Fruit fly (Drosophila melanogaster) whole organism, embryonic: ENCODE measurements around the gene CG10280.

Experiments used
- BtbVII ChIP-seq: fragments of 200-800 bp; sonication (Bioruptor generic); optimal IDR thresholded peaks from 3 replicates; lab custom pipeline; 2017; ENCODE audit warnings: missing biosample characterization, mild to moderate bottlenecking, missing genetic modification characterization
- CG1024 ChIP-seq: fragments of 200-800 bp; sonication (Bioruptor generic); IDR thresholded peaks from 2 replicates; pipeline ENCODE4 v1.3.6; 2022; ENCODE audit warnings: missing biosample characterization, missing genetic modification characterization
- CG10979 ChIP-seq: fragments of 200-800 bp; sonication (Bioruptor generic); optimal IDR thresholded peaks from 2 replicates; lab custom pipeline; 2018; ENCODE audit warnings: missing biosample characterization, mild to moderate bottlenecking, missing genetic modification characterization, moderate library complexity
- CG11085 ChIP-seq: fragments of 200-800 bp; sonication (Bioruptor generic); IDR thresholded peaks from 2 replicates; pipeline ENCODE4 v1.3.6; 2022; ENCODE audit warnings: missing biosample characterization, missing genetic modification characterization
- CG12744 ChIP-seq: fragments of 200-800 bp; sonication (Bioruptor generic); optimal IDR thresholded peaks from 2 replicates; lab custom pipeline; 2016; ENCODE audit warnings: missing biosample characterization, missing genetic modification characterization
- CG12769 ChIP-seq: fragments of 200-800 bp; sonication (Bioruptor generic); optimal IDR thresholded peaks from 2 replicates; lab custom pipeline; 2019; ENCODE audit warnings: missing biosample characterization, mild to moderate bottlenecking, missing genetic modification characterization, moderate library complexity
- CG13894 ChIP-seq: fragments of 200-800 bp; sonication (Bioruptor generic); optimal IDR thresholded peaks from 3 replicates; lab custom pipeline; 2018; ENCODE audit warnings: missing biosample characterization, mild to moderate bottlenecking, missing genetic modification characterization, moderate library complexity
- CG15073 ChIP-seq: fragments of 200-800 bp; sonication (Bioruptor generic); optimal IDR thresholded peaks from 2 replicates; lab custom pipeline; 2016; ENCODE audit warnings: missing biosample characterization, missing genetic modification characterization
- CG16779 ChIP-seq: fragments of 200-800 bp; sonication (Bioruptor generic); IDR thresholded peaks from 2 replicates; pipeline ENCODE4 v1.3.6; 2022; ENCODE audit warnings: missing biosample characterization, missing genetic modification characterization
- CG16813 ChIP-seq: fragments of 200-800 bp; sonication (Bioruptor generic); IDR thresholded peaks from 3 replicates; pipeline ENCODE4 v1.3.6; 2022; ENCODE audit warnings: missing biosample characterization, missing genetic modification characterization; ENCODE audit not compliant: partially characterized antibody
- CG2199 ChIP-seq: fragments of 200-800 bp; sonication (Bioruptor generic); IDR thresholded peaks from 3 replicates; pipeline ENCODE4 v1.3.6; 2022; ENCODE audit warnings: missing biosample characterization, missing genetic modification characterization
- CG3065 ChIP-seq: fragments of 200-800 bp; sonication (Bioruptor generic); optimal IDR thresholded peaks from 2 replicates; lab custom pipeline; 2016; ENCODE audit warnings: missing biosample characterization, missing genetic modification characterization
- CG32532 ChIP-seq: fragments of 200-800 bp; sonication (Bioruptor generic); IDR thresholded peaks from 2 replicates; pipeline ENCODE4 v1.3.6; 2022; ENCODE audit warnings: missing biosample characterization, missing genetic modification characterization
- CG32767 ChIP-seq: fragments of 200-800 bp; sonication (Bioruptor generic); IDR thresholded peaks from 2 replicates; pipeline ENCODE4 v1.3.6; 2022; ENCODE audit warnings: missing biosample characterization, missing genetic modification characterization
- CG3281 ChIP-seq: fragments of 200-800 bp; sonication (Bioruptor generic); optimal IDR thresholded peaks from 3 replicates; lab custom pipeline; 2017; ENCODE audit warnings: missing biosample characterization, mild to moderate bottlenecking, missing genetic modification characterization
- CG33213 ChIP-seq: fragments of 200-800 bp; sonication (Bioruptor generic); optimal IDR thresholded peaks from 3 replicates; lab custom pipeline; 2016; ENCODE audit warnings: missing biosample characterization, missing genetic modification characterization
- CG4617 ChIP-seq: fragments of 200-800 bp; sonication (Bioruptor generic); optimal IDR thresholded peaks from 3 replicates; lab custom pipeline; 2016; ENCODE audit warnings: missing biosample characterization, missing genetic modification characterization, borderline replicate concordance
- CG6175 ChIP-seq: fragments of 200-800 bp; sonication (Bioruptor generic); IDR thresholded peaks from 3 replicates; pipeline ENCODE4 v1.3.6; 2022; ENCODE audit warnings: missing biosample characterization, missing genetic modification characterization
- CG7987 ChIP-seq: fragments of 200-800 bp; sonication (Bioruptor generic); optimal IDR thresholded peaks from 2 replicates; lab custom pipeline; 2018; ENCODE audit warnings: missing biosample characterization, mild to moderate bottlenecking, missing genetic modification characterization, moderate library complexity
- CG8089 ChIP-seq: fragments of 200-800 bp; sonication (Bioruptor generic); optimal IDR thresholded peaks from 3 replicates; lab custom pipeline; 2016; ENCODE audit warnings: missing biosample characterization, missing genetic modification characterization
- CG8290 ChIP-seq, 3 experiments: fragments of 200-800 bp; sonication (Bioruptor generic); optimal IDR thresholded peaks; 2 replicates each; lab custom pipeline; 2016 to 2019; ENCODE audit warnings: missing biosample characterization in 3 of 3, missing genetic modification characterization in 3 of 3, mild to moderate bottlenecking in 2 of 3, moderate library complexity in 1 of 3
- E2f1 ChIP-seq: fragments of 200-800 bp; sonication (Bioruptor generic); IDR thresholded peaks from 2 replicates; pipeline ENCODE4 v1.3.6; 2022; ENCODE audit warnings: missing biosample characterization, missing genetic modification characterization
- Gug ChIP-seq: fragments of 200-800 bp; sonication (Bioruptor generic); IDR thresholded peaks from 4 replicates; pipeline ENCODE4 v1.3.6; 2022; ENCODE audit warnings: missing biosample characterization, missing genetic modification characterization
- HLH54F ChIP-seq: fragments of 200-800 bp; sonication (Bioruptor generic); optimal IDR thresholded peaks from 3 replicates; lab custom pipeline; 2016; ENCODE audit warnings: missing biosample characterization, missing genetic modification characterization
- HmgD ChIP-seq: fragments of 200-800 bp; sonication (Bioruptor generic); optimal IDR thresholded peaks from 3 replicates; lab custom pipeline; 2016; ENCODE audit warnings: missing biosample characterization, missing genetic modification characterization
- MBD-R2 ChIP-seq: fragments of 200-800 bp; sonication (Bioruptor generic); IDR thresholded peaks from 2 replicates; pipeline ENCODE4 v1.3.6; 2022; ENCODE audit warnings: missing biosample characterization, missing genetic modification characterization
- PHDP ChIP-seq: fragments of 200-800 bp; sonication (Bioruptor generic); optimal IDR thresholded peaks from 3 replicates; lab custom pipeline; 2018; ENCODE audit warnings: missing biosample characterization, mild to moderate bottlenecking, missing genetic modification characterization, moderate library complexity
- Pdp1 ChIP-seq, 2 experiments: fragments of 200-800 bp; sonication (Bioruptor generic); optimal IDR thresholded peaks; 3 replicates each; lab custom pipeline; 2016; ENCODE audit warnings: missing biosample characterization in 2 of 2, missing genetic modification characterization in 2 of 2, mild to moderate bottlenecking in 1 of 2, moderate library complexity in 1 of 2
- Rx ChIP-seq: fragments of 200-800 bp; sonication (Bioruptor generic); IDR thresholded peaks from 2 replicates; pipeline ENCODE4 v1.3.6; 2022; ENCODE audit warnings: missing biosample characterization, missing genetic modification characterization
- Spps ChIP-seq: fragments of 200-800 bp; sonication (Bioruptor generic); optimal IDR thresholded peaks from 2 replicates; lab custom pipeline; 2018; ENCODE audit warnings: missing biosample characterization, mild to moderate bottlenecking, missing genetic modification characterization
- Usf ChIP-seq: fragments of 200-800 bp; sonication (Bioruptor generic); optimal IDR thresholded peaks from 2 replicates; lab custom pipeline; 2017; ENCODE audit warnings: missing genotype, missing biosample characterization, missing genetic modification characterization
- Vsx1 ChIP-seq: fragments of 200-800 bp; sonication (Bioruptor generic); optimal IDR thresholded peaks from 2 replicates; lab custom pipeline; 2017; ENCODE audit warnings: missing biosample characterization, mild to moderate bottlenecking, missing genetic modification characterization, missing genetic modification reagents
- YL-1 ChIP-seq: fragments of 200-800 bp; sonication (Bioruptor generic); optimal IDR thresholded peaks from 3 replicates; lab custom pipeline; 2017; ENCODE audit warnings: missing biosample characterization, mild to moderate bottlenecking, missing genetic modification characterization
- ash1 ChIP-seq: fragments of 200-800 bp; sonication (Bioruptor generic); optimal IDR thresholded peaks from 2 replicates; lab custom pipeline; 2018; ENCODE audit warnings: missing biosample characterization, mild to moderate bottlenecking, missing genetic modification characterization
- bsh ChIP-seq, 2 experiments: fragments of 200-800 bp; sonication (Bioruptor generic); optimal IDR thresholded peaks; 2 replicates each; lab custom pipeline; 2017 to 2018; ENCODE audit warnings: mild to moderate bottlenecking in 2 of 2, missing biosample characterization in 2 of 2, missing genetic modification characterization in 2 of 2, moderate library complexity in 1 of 2
- ci ChIP-seq: fragments of 200-800 bp; sonication (Bioruptor generic); IDR thresholded peaks from 3 replicates; pipeline ENCODE4 v1.3.6; 2022; ENCODE audit warnings: missing biosample characterization, missing genetic modification characterization
- crc ChIP-seq: fragments of 200-800 bp; sonication (Bioruptor generic); optimal IDR thresholded peaks from 2 replicates; lab custom pipeline; 2016; ENCODE audit warnings: missing biosample characterization, missing genetic modification characterization
- crol ChIP-seq: fragments of 200-800 bp; sonication (Bioruptor generic); IDR thresholded peaks from 2 replicates; pipeline ENCODE4 v1.3.6; 2022; ENCODE audit warnings: missing biosample characterization, missing genetic modification characterization
- cwo ChIP-seq: fragments of 200-800 bp; sonication (Bioruptor generic); optimal IDR thresholded peaks from 3 replicates; lab custom pipeline; 2017; ENCODE audit warnings: missing biosample characterization, missing genetic modification characterization, mild to moderate bottlenecking, moderate library complexity, missing genetic modification reagents
- dan ChIP-seq: fragments of 200-800 bp; sonication (Bioruptor generic); IDR thresholded peaks from 2 replicates; pipeline ENCODE4 v1.3.6; 2022; ENCODE audit warnings: missing biosample characterization, missing genetic modification characterization
- eyg ChIP-seq: fragments of 200-800 bp; sonication (Bioruptor generic); optimal IDR thresholded peaks from 3 replicates; lab custom pipeline; 2016; ENCODE audit warnings: missing biosample characterization, missing genetic modification characterization
- gsb-n ChIP-seq: fragments of 200-800 bp; sonication (Bioruptor generic); optimal IDR thresholded peaks from 3 replicates; lab custom pipeline; 2018; ENCODE audit warnings: missing biosample characterization, mild to moderate bottlenecking, missing genetic modification characterization
- lilli ChIP-seq: fragments of 200-800 bp; sonication (Bioruptor generic); optimal IDR thresholded peaks from 3 replicates; lab custom pipeline; 2016; ENCODE audit warnings: missing biosample characterization, missing genetic modification characterization
- mirr ChIP-seq: fragments of 200-800 bp; sonication (Bioruptor generic); optimal IDR thresholded peaks from 3 replicates; lab custom pipeline; 2018; ENCODE audit warnings: missing biosample characterization, mild to moderate bottlenecking, missing genetic modification characterization
- nau ChIP-seq: fragments of 200-800 bp; sonication (Bioruptor generic); optimal IDR thresholded peaks from 3 replicates; lab custom pipeline; 2017; ENCODE audit warnings: missing biosample characterization, mild to moderate bottlenecking, missing genetic modification characterization, missing genetic modification reagents
- odd ChIP-seq: fragments of 200-800 bp; sonication (Bioruptor generic); optimal IDR thresholded peaks from 2 replicates; lab custom pipeline; 2017; ENCODE audit warnings: missing biosample characterization, mild to moderate bottlenecking, missing genetic modification characterization
- otp ChIP-seq: fragments of 200-800 bp; sonication (Bioruptor generic); IDR thresholded peaks from 3 replicates; pipeline ENCODE4, ENCODE4 v1.3.6; 2022; ENCODE audit warnings: missing biosample characterization, missing genetic modification characterization
- pnt ChIP-seq: fragments of 200-800 bp; sonication (Bioruptor generic); optimal IDR thresholded peaks from 3 replicates; lab custom pipeline; 2016; ENCODE audit warnings: missing biosample characterization, missing genetic modification characterization
- prd ChIP-seq, 3 experiments: fragments of >200 bp in 2 of 3; fragments of 200-800 bp in 1 of 3; sonication (Bioruptor generic) in 1 of 3; optimal IDR thresholded peaks in 2 of 3; IDR thresholded peaks in 1 of 3; 2 replicates in 2 of 3; 3 replicates in 1 of 3; pipeline versions ENCODE4 v1.3.6 to Lab custom; 2017 to 2022; ENCODE audit warnings: missing biosample characterization in 1 of 3, missing genetic modification characterization in 1 of 3
- sug ChIP-seq: fragments of 200-800 bp; optimal IDR thresholded peaks from 2 replicates; lab custom pipeline; 2019; ENCODE audit warnings: missing biosample characterization, mild to moderate bottlenecking, missing genetic modification characterization, moderate library complexity

The CG10280 gene

DNA sequence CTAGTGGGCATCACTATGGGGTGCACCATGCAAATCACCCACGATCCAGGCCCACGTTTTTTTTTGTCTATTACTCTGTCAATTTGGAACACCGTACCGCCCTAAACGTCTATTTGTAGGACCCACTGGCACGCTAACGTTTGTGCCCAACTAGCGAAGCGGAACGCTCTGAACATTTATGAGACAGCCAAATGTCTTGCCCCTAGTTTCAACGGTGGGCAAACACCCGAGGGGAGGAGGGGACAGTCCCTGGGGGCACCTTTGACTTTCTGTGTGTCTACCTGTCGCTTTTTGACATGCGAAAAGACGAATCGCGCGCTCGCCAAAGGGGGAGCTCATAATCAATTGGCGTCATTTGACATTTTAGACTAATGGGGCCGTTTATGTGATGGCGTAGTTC, 5.1 kb downstream of the CG10280 start:
- TF ChIP-seq eyg (GFP tag; lab: Kevin White, UChicago) (no peak), bsh (GFP tag; optimal IDR thresholded peaks at IDR 0.05; lab: Kevin White, UChicago) (no peak), CG33213 (GFP tag; lab: Kevin White, UChicago) (no peak), CG12769 (tag; lab: Kevin White, UChicago) (peak; percentile 37), Vsx1 (GFP tag; lab: Kevin White, UChicago) (no peak), BtbVII (GFP tag; lab: Kevin White, UChicago) (no peak), CG7987 (GFP tag; lab: Kevin White, UChicago) (no peak), pnt (no peak), CG8089 (GFP tag; lab: Kevin White, UChicago) (no peak), HLH54F (GFP tag; lab: Kevin White, UChicago) (no peak), lilli (GFP tag; lab: Kevin White, UChicago) (no peak), CG16813 (GFP tag; lab: Robert Waterston, UW) (no peak), dan (GFP tag; lab: Robert Waterston, UW) (no peak), CG32532 (GFP tag; lab: Robert Waterston, UW) (0 out of 2 replicates have a peak, but pooled peaks have one; percentile 5), CG32767 (GFP tag; lab: Robert Waterston, UW) (no peak), otp (GFP tag; lab: Robert Waterston, UW) (no peak), CG12744 (GFP tag; lab: Kevin White, UChicago) (no peak), sug (peak; percentile 1), Rx (no peak), Pdp1 (GFP tag; optimal IDR thresholded peaks at IDR 0.05; lab: Kevin White, UChicago) (no peak), CG13894 (tag; lab: Kevin White, UChicago) (peak; percentile 36), PHDP (tag; lab: Kevin White, UChicago) (no peak), HmgD (GFP tag; lab: Kevin White, UChicago) (no peak), YL-1 (GFP tag; lab: Kevin White, UChicago) (no peak), CG10979 (tag; lab: Kevin White, UChicago) (no peak), Gug (no peak), CG16779 (no peak), cwo (GFP tag; lab: Kevin White, UChicago) (no peak), Usf (no peak), odd (no peak), nau (GFP tag; lab: Kevin White, UChicago) (no peak), gsb-n (tag; lab: Kevin White, UChicago) (no peak), CG6175 (0 out of 3 replicates have a peak, but pooled peaks have one; percentile 38), crol (peak; percentile 72), CG2199 (GFP tag; lab: Robert Waterston, UW) (no peak), CG4617 (GFP tag; lab: Kevin White, UChicago) (no peak), ci (GFP tag; lab: Robert Waterston, UW) (0 out of 3 replicates have a peak, but pooled peaks have one; percentile 20), MBD-R2 (GFP tag; lab: Robert Waterston, UW) (0 out of 2 replicates have a peak, but pooled peaks have one; percentile 16), CG8290 (GFP tag; optimal IDR thresholded peaks at IDR 0.05; lab: Kevin White, UChicago) (no peak), CG8290 (tag; optimal IDR thresholded peaks at IDR 0.05; lab: Kevin White, UChicago) (no peak), crc (GFP tag; lab: Kevin White, UChicago) (no peak), CG3281 (GFP tag; lab: Kevin White, UChicago) (no peak), E2f1 (no peak), Spps (tag; lab: Kevin White, UChicago) (no peak), CG1024 (GFP tag; lab: Robert Waterston, UW) (no peak), CG15073 (no peak), prd (optimal IDR thresholded peaks at IDR 0.05; lab: Kevin White, UChicago) (no peak), prd (GFP tag; IDR thresholded peaks at IDR 0.05; lab: Robert Waterston, UW) (no peak), CG3065 (no peak), mirr (peak; percentile 6), CG11085 (GFP tag; lab: Robert Waterston, UW) (0 out of 2 replicates have a peak, but pooled peaks have one; percentile 34), ash1 (GFP tag; lab: Kevin White, UChicago) (no peak)
